Worm (Caenorhabditis elegans) whole organism, L4/young adult: ENCODE measurements around the gene atf-4.
A peak's percentile ranks its signal among the peaks of the same experiment; 100 is the strongest.

Source experiments
- W03F9.2 ChIP-seq: fragments of 150-350 bp; optimal IDR thresholded peaks from 2 replicates; lab custom pipeline; 2014; ENCODE audit warnings: missing biosample characterization, missing genetic modification characterization
- dao-5 ChIP-seq: sonication (generic microtip); optimal IDR thresholded peaks from 2 replicates; lab custom pipeline; 2016; ENCODE audit warnings: missing genotype, missing genetic modification characterization, moderate library complexity, missing compliant biosample characterization
- him-1 ChIP-seq: sonication (generic microtip); optimal IDR thresholded peaks from 2 replicates; lab custom pipeline; 2016; ENCODE audit warnings: missing genotype, missing genetic modification reagents, missing genetic modification characterization, missing compliant biosample characterization

atf-4 gene

DNA sequence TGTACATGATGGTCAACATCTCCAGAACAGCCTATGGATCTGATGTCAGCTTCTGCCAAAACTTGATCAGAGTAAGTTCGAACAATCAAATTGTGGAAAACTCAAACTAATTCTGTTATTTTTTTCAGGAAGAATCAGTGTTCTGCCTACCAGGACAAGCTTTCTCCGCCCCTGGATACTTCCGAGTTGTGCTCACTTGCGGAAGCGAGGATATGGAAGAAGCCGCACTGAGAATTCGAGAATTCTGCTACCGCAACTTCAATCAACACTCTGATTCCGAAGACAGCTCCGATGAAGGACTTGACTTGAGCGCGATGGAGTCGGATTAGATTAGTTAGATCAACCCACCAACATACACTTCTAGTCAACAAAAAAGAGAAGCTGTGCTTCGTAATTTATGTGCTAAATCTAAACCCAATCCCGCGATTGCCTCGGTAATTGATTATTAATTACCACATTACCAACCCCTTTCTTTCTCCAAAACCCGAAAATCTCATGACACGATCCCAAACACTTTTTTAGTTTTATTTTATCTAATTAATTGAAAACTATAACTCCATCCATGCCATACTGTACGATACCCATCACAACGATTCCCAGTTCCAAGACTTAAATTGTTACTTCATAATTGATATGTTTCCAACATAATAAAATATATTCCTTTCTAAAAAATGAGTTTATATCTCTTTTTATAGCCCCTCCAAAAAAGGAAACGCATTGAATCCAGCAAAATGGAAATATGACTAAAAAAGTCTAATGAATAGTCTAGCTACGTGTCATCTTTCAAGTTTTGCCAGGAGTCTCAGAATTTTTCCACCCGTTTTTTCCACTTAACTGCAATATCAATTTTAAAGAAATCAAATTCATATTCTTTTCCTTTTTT, 18.1 kb downstream of the atf-4 start:
- TF ChIP-seq W03F9.2 (tag; lab: Kevin White, UChicago) (no peak), dao-5 (tag; lab: Kevin White, UChicago) (no peak), him-1 (tag; lab: Kevin White, UChicago) (no peak)

DNA sequence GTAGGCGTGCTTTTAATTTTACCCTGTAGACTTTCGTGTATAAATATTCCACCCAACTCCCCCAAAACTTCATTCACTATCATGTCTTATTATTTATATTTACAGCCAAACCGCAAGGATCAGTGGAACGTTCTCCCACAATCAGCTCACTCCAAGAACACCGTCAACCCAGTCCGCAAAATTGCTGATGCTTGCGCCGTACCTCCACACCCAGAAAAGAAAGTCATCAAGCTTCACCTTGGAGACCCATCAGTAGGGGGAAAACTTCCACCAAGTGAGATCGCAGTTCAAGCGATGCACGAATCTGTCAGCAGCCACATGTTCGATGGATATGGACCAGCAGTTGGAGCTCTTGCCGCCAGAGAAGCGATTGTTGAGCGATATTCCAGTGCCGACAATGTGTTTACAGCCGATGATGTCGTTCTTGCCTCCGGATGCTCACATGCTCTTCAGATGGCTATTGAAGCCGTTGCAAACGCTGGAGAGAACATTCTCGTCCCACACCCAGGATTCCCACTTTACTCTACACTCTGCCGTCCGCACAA, 19.3 kb downstream of the atf-4 start:
- TF ChIP-seq W03F9.2 (tag; lab: Kevin White, UChicago): no peak
- no peak for TF ChIP-seq him-1 (tag; lab: Kevin White, UChicago)
- no peak for TF ChIP-seq dao-5 (tag; lab: Kevin White, UChicago)

DNA sequence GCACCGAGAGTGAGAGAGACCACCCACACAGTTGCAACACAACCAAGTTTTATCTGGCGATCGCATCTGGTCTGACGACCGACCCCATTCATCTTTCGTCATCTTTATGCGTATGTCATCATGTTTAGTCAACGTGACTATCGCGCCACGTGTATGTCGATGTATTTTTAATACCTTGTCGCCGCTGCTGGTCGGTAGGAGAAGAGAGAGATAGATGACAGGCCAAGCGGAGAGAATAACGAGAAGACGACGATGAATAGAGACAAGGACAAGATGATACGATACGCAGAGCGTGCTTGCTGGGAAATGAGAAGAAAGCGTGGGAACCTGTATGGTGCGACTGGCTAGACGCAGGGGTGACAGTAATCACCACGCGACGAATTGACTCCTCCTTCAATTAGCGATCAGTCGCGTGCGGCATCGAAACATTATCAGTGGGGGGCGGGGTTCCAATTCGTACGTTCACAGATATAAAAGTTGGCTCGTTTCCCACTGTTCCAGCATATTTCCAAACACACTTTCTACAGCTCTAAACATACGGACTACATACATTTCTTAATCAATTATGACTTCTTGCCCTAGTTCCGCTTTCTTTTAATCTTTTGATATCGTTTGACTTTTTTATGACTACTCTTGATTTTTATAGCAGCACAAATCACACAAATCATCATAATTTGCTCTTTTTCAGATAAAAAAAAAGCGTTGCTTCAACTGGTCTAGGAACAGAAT, 20.1 kb downstream of the atf-4 start, which contains the start of gene tatn-1:
Gene tatn-1, plus strand, starts transcription at position 689 of the 729 bp plus-strand sequence.
- TF ChIP-seq him-1 (tag; lab: Kevin White, UChicago) (no peak), dao-5 (tag; lab: Kevin White, UChicago) (peak; percentile 38), W03F9.2 (tag; lab: Kevin White, UChicago) (peak; percentile 4)

DNA sequence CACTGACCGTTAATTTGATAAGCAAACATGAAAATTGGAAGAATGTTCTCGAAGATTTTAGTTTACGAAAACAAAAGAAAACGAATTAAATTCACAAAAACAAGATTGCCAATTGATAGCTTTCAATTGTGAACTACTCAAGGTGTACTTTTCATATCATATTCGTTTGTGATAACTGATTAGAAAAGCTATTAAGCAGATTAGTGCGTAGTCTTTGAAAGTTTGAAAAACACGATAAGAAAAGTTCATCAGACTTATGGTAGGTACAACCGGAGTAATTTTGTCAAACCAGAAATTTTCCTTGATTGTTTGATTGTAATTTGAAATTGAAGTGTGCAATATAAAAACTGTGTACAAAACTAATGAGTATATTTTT, 23.1 kb downstream of the atf-4 start:
- TF ChIP-seq dao-5 (tag; lab: Kevin White, UChicago) (no peak), him-1 (tag; lab: Kevin White, UChicago) (no peak), W03F9.2 (tag; lab: Kevin White, UChicago) (no peak)

DNA sequence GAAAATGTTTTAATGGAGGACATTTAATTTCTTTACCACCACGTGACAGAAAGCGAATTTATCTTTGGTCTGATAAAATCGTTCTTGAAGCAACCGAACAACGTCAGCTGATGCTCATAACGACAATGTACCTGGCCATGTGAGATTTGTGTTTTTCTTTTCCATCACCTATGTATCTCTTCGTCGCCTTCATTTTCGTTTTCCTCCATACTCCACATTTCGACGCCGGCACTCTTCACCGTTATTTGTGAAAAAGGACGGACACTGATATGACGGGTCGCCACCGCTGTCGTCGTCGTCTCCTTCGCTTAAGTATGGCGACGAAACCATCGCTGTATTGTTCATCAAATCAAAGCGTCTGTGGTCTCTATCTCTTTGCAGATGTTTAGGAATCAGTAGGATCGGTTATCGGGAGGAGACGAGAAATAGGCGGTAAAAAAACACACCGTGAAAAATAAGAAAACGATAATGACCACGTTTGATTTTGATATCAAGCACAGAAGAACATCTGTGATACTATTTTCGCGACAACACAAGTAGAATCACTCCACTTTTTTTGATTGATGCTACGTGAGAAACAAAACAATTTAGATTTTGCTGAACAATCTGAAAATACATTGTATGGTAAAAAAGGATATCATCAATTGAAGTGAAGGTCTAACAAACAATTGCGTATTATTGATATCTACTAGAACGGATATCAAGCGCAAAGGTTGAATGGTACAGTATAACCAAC, 23.6 kb downstream of the atf-4 start:
- TF ChIP-seq W03F9.2 (tag; lab: Kevin White, UChicago) (no peak), dao-5 (tag; lab: Kevin White, UChicago) (no peak)

DNA sequence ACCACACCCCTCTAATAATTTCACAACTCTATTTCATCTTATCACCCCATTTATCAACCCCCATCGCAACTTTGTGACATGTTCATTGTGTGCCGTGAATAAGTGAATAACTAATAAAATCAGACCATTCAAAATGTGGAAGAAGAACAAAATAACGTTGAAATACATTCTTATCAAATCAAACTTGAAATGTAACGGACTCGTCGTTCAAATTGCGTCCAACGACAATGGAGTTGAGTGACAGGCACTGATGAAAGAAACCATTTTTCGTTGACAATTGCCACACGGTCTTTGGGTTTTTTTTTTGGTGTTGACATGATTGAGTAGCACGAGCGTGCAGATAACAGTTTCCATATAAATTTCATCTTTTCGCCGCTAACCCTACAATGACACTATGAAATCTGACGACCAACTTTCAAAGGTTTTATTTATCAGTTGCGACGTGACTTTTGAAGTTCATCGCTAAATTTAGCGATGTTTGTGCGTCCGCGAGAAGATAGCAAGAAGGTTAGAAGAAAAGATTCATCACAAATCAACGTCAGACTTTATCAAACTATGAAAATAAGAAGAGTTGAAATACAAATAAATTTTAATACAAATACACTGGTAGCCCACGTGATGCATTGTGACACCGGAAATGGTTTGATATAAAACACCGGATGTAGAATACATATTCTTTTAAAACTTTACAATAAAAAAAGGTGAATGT, 27.0 kb downstream of the atf-4 start:
- TF ChIP-seq W03F9.2 (tag; lab: Kevin White, UChicago) (peak; percentile 32), him-1 (tag; lab: Kevin White, UChicago) (no peak), dao-5 (tag; lab: Kevin White, UChicago) (no peak)

DNA sequence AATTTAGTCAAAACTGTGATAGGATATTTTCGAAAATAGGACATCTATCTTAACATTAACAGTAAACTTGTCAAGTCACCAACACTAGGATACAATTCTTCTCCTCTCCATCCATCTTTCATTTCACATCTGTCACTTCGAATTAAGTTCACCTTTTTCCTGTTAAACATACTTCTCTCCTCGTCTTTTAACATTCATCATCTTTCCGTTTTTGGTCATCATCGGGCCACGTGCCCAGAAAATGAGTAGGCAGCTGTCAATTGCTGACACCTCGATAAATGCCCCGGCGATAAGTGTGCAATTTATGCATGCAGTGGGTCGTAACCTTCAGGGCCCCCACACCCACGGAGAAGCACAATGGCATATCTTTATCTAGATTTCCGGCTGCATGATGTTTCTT, 30.4 kb downstream of the atf-4 start:
- TF ChIP-seq W03F9.2 (tag; lab: Kevin White, UChicago): no peak
- TF ChIP-seq him-1 (tag; lab: Kevin White, UChicago): no peak
- no peak for TF ChIP-seq dao-5 (tag; lab: Kevin White, UChicago)

DNA sequence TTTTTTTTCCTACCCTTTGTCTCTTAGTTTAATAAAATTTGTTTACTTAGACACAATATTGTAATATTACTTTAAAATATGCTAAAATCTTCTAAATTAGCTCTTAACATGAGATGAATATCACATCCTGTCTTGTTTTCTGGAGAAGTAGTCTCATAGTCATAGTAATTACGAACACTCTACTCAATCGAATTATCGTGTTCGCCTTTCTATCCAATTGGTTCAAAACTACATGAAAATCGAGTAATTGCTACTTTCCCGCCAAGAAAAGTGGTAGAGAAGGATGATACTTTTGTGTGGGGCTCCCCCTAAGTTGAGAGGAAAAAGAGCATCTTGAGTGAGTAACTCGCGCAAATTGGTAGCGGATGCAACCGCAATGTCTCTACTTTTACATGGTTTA, 32.5 kb downstream of the atf-4 start:
- TF ChIP-seq W03F9.2 (tag; lab: Kevin White, UChicago) (no peak), dao-5 (tag; lab: Kevin White, UChicago) (no peak)

DNA sequence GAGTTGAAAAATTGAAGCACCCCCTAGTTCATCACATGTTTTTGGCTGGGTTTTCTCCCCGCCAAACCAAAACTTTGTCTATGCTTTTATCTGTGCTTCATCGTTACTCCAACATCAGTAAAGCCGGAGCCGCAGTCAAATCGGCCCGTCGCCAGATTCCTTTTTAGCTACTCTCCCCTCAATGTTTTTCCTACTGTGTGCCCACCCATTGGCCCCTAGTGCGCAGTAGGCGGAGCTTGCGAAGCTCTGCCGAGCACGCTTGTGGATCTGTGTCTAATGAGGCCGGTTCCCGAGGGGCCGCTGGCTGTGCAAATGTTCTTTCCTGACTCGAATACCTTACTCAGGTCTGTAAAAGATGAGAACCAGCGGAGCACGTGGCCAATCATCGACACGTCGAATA, 34.3 kb downstream of the atf-4 start:
- TF ChIP-seq him-1 (tag; lab: Kevin White, UChicago) (no peak), dao-5 (tag; lab: Kevin White, UChicago) (no peak), W03F9.2 (tag; lab: Kevin White, UChicago) (no peak)

DNA sequence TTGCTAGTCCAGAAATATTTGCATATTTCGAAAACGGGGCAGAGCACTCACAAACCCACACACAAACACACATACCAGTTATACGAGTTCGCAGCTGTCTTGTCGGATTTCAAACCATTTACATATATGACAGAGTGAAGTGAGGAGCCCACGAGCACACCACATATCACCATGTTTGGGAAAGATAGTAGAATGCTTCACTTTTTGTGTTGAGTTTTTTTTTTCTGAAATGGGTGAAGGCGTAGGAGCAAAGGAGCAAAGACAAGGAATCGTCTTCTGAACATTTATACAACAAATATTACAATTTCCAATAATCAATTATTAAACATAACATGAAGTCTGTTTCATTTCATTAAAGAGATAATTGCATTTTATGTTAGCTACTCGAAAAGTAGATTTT, 35.4 kb downstream of the atf-4 start:
- no peak for TF ChIP-seq him-1 (tag; lab: Kevin White, UChicago)
- TF ChIP-seq dao-5 (tag; lab: Kevin White, UChicago): no peak
- TF ChIP-seq W03F9.2 (tag; lab: Kevin White, UChicago): no peak

DNA sequence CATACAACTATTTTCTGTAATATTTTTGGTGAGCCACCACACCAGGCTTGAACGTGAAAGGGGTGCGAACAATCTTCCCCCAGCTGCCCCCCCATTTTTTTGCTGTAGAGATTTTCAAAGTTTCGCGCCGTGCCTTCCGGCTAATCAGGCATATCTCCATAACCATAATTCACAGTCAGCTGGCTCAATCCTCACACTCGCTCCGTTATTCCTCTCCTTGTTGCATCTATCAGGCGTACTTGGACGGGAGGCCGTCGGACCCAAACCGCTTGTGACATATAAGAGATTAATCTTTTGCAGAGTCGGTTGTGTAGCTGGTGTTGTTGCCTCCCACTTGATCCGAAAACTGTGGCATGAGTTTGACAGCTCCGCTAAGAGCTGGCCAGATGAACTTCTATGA, 37.4 kb downstream of the atf-4 start, which contains the start of gene unc-3:
Gene unc-3, plus strand, starts transcription at position 301 of the 400 bp plus-strand sequence.
- TF ChIP-seq dao-5 (tag; lab: Kevin White, UChicago) (no peak), him-1 (tag; lab: Kevin White, UChicago) (no peak), W03F9.2 (tag; lab: Kevin White, UChicago) (no peak)

DNA sequence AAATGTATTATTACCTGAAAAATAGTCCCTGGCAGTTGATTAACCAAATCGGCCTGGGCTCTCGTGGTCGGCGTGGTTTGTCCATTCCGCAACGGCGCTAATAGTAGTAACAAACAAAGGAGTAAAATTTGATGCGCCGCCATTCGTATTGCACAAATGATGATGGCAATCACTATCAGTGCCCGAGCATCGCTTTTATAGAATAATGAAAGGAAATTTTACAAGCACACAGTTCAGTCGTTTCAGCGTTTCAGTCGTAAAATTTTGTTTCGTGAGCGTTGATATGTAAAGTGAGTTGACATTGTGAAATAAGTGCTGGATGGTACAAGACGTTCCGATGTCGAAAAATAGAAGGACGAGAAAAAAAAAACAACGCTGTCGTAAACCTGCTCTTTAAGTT, 38.9 kb downstream of the atf-4 start, which contains the start of gene Y16B4A.2:
Gene Y16B4A.2, minus strand, starts transcription at position 170 of the 400 bp plus-strand sequence.
- TF ChIP-seq W03F9.2 (tag; lab: Kevin White, UChicago) (no peak), dao-5 (tag; lab: Kevin White, UChicago) (no peak), him-1 (tag; lab: Kevin White, UChicago) (no peak)
